Worm (Caenorhabditis elegans): ENCODE results near the gene ucp-4.

The ucp-4 gene

ce11 chrV:9333316-9334048 is 616 bp upstream of the ucp-4 start, which contains the start of gene acl-14:
TSS of gene acl-14 (minus strand) at chrV:9333631.
- TF ChIP-seq cebp-1 (GFP tag; IDR thresholded peaks at IDR 0.05) (peak; percentile 96), cebp-1 (tag; optimal IDR thresholded peaks at IDR 0.05) (peak; percentile 97), lin-26 (GFP tag; IDR thresholded peaks at IDR 0.05) (0 out of 2 replicates have a peak, but pooled peaks have one; percentile 15), ceh-79 (tag; optimal IDR thresholded peaks at IDR 0.05) (no peak)

ce11 chrV:9336462-9336861 is 2.4 kb downstream of the ucp-4 start, which contains the start of gene coq-6:
TSS of gene coq-6 (plus strand) at chrV:9336762.
- no peak for TF ChIP-seq ceh-40 (GFP tag; IDR thresholded peaks at IDR 0.05)
- no peak for TF ChIP-seq cebp-1 (GFP tag; IDR thresholded peaks at IDR 0.05)
- peak; percentile 1 for TF ChIP-seq cebp-1 (tag; optimal IDR thresholded peaks at IDR 0.05)

- TF ChIP-seq ceh-91 (GFP tag; IDR thresholded peaks at IDR 0.05) (no peak), mel-28 (tag; optimal IDR thresholded peaks at IDR 0.05; ENCODE audit: borderline replicate concordance) (no peak), tlf-1 (GFP tag; optimal IDR thresholded peaks at IDR 0.05) (peak; percentile 57), lsy-27 (tag; optimal IDR thresholded peaks at IDR 0.05; ENCODE audit: borderline replicate concordance, insufficient read depth) (no peak), snpc-4 (GFP tag; optimal IDR thresholded peaks at IDR 0.05) (no peak), snpc-4 (tag; optimal IDR thresholded peaks at IDR 0.05) (no peak), F37B4.10 (GFP tag; IDR thresholded peaks at IDR 0.05) (0 out of 2 replicates have a peak, but pooled peaks have one; percentile 80), Y56A3A.18 (GFP tag; IDR thresholded peaks at IDR 0.05) (no peak), T26A5.8 (tag; optimal IDR thresholded peaks at IDR 0.05) (no peak), hmg-1.2 (GFP tag; IDR thresholded peaks at IDR 0.05) (0 out of 2 replicates have a peak, but pooled peaks have one; percentile 15), unc-62 (GFP tag; optimal IDR thresholded peaks at IDR 0.05) (no peak), Y53F4B.3 (GFP tag; IDR thresholded peaks at IDR 0.05) (no peak), zfh-2 (GFP tag; conservative IDR thresholded peaks at IDR 0.05) (no peak), F33H1.4 (GFP tag; IDR thresholded peaks at IDR 0.05) (no peak), ZK185.1 (tag; optimal IDR thresholded peaks at IDR 0.05; ENCODE audit: poor library complexity, severe bottlenecking) (peak; percentile 75), B0336.3 (GFP tag; IDR thresholded peaks at IDR 0.05) (0 out of 2 replicates have a peak, but pooled peaks have one; percentile 41), let-607 (tag; optimal IDR thresholded peaks at IDR 0.05) (no peak), aptf-3 (GFP tag; IDR thresholded peaks at IDR 0.05) (no peak), unc-130 (GFP tag; optimal IDR thresholded peaks at IDR 0.05) (no peak), tbx-9 (tag; optimal IDR thresholded peaks at IDR 0.05; ENCODE audit: borderline replicate concordance) (no peak), lin-40 (tag; optimal IDR thresholded peaks at IDR 0.05) (peak; percentile 24), mcd-1 (GFP tag; IDR thresholded peaks at IDR 0.05) (no peak), ztf-26 (tag; optimal IDR thresholded peaks at IDR 0.05) (peak; percentile 41), let-526 (GFP tag; IDR thresholded peaks at IDR 0.05) (0 out of 2 replicates have a peak, but pooled peaks have one; percentile 49), mes-4 (tag; optimal IDR thresholded peaks at IDR 0.05) (no peak), efl-1 (GFP tag; optimal IDR thresholded peaks at IDR 0.05) (no peak), gei-17 (GFP tag; optimal IDR thresholded peaks at IDR 0.05) (no peak), mxl-1 (tag; optimal IDR thresholded peaks at IDR 0.05) (no peak), xnd-1 (tag; optimal IDR thresholded peaks at IDR 0.05) (no peak), repo-1 (tag; optimal IDR thresholded peaks at IDR 0.05) (peak; percentile 83), hrde-1 (tag; optimal IDR thresholded peaks at IDR 0.05; ENCODE audit: borderline replicate concordance) (peak; percentile 52), lag-1 (GFP tag; IDR thresholded peaks at IDR 0.05) (no peak), F52B5.7 (tag; optimal IDR thresholded peaks at IDR 0.05) (peak; percentile 15), F39B2.1 (GFP tag; IDR thresholded peaks at IDR 0.05) (no peak), dpl-1 (GFP tag; optimal IDR thresholded peaks at IDR 0.05) (no peak), cebp-1 (GFP tag; IDR thresholded peaks at IDR 0.05) (0 out of 2 replicates have a peak, but pooled peaks have one; percentile 22), cebp-1 (tag; optimal IDR thresholded peaks at IDR 0.05) (peak; percentile 58), cebp-2 (GFP tag; IDR thresholded peaks at IDR 0.05) (0 out of 2 replicates have a peak, but pooled peaks have one; percentile 40), nhr-120 (GFP tag; IDR thresholded peaks at IDR 0.05) (no peak), bed-1 (GFP tag; IDR thresholded peaks at IDR 0.05) (no peak)
Measured at ce11 chrV:9338452-9338851, 4.4 kb downstream of the ucp-4 start.

Data from whole organism, young adult.